Fruit fly (Drosophila melanogaster) whole organism, prepupa: ENCODE data around the gene CG7739.

ENCODE experiments used
- CG34406 ChIP-seq: fragments of 200-800 bp; sonication (Bioruptor generic); optimal IDR thresholded peaks from 3 replicates; lab custom pipeline; 2016; ENCODE audit warnings: missing biosample characterization, missing genetic modification characterization
- CG6792 ChIP-seq: fragments of 200-800 bp; sonication (Bioruptor generic); optimal IDR thresholded peaks from 3 replicates; lab custom pipeline; 2016; ENCODE audit warnings: missing biosample characterization, missing genetic modification characterization
- CG6808 ChIP-seq: fragments of 200-800 bp; sonication (Bioruptor generic); optimal IDR thresholded peaks from 3 replicates; lab custom pipeline; 2017; ENCODE audit warnings: missing biosample characterization, missing genetic modification characterization, mild to moderate bottlenecking, moderate library complexity, missing genetic modification reagents
- CG8319 ChIP-seq: fragments of 200-800 bp; sonication (Bioruptor generic); optimal IDR thresholded peaks from 3 replicates; lab custom pipeline; 2016; ENCODE audit warnings: missing biosample characterization, missing genetic modification characterization
- Lpt ChIP-seq: fragments of 200-800 bp; sonication (Bioruptor generic); optimal IDR thresholded peaks from 3 replicates; lab custom pipeline; 2016; ENCODE audit warnings: missing biosample characterization, missing genetic modification characterization
- dac ChIP-seq: fragments of 200-800 bp; sonication (Bioruptor generic); optimal IDR thresholded peaks from 2 replicates; lab custom pipeline; 2017; ENCODE audit warnings: missing biosample characterization, mild to moderate bottlenecking, missing genetic modification characterization

dm6 chr3L:15599190-15599589 is 36.3 kb upstream of the CG7739 start:
- no peak for TF ChIP-seq CG34406
- TF ChIP-seq CG6808 (GFP tag; lab: Kevin White, UChicago), result no peak
- no peak for TF ChIP-seq CG8319
- no peak for TF ChIP-seq Lpt (GFP tag; lab: Kevin White, UChicago)
- no peak for TF ChIP-seq dac (GFP tag; lab: Kevin White, UChicago)
- no peak for TF ChIP-seq CG6792
